Fruit fly (Drosophila melanogaster) whole organism, embryonic: ENCODE data around the gene CG11367.

Experiments
- CG12299 ChIP-seq: fragments of 200-800 bp; sonication (Bioruptor generic); optimal IDR thresholded peaks from 2 replicates; lab custom pipeline; 2018; ENCODE audit warnings: missing biosample characterization, mild to moderate bottlenecking, missing genetic modification characterization
- CG7745 ChIP-seq: fragments of 200-800 bp; sonication (Bioruptor generic); optimal IDR thresholded peaks from 2 replicates; lab custom pipeline; 2018; ENCODE audit warnings: missing biosample characterization, mild to moderate bottlenecking, missing genetic modification characterization, moderate library complexity
- CG9932 ChIP-seq: fragments of 200-800 bp; sonication (Bioruptor generic); IDR thresholded peaks from 2 replicates; pipeline ENCODE4 v1.3.6; 2022; ENCODE audit warnings: missing biosample characterization, missing genetic modification characterization
- phol ChIP-seq: fragments of 200-800 bp; sonication (Bioruptor generic); optimal IDR thresholded peaks from 3 replicates; lab custom pipeline; 2018; ENCODE audit warnings: missing biosample characterization, mild to moderate bottlenecking, missing genetic modification characterization, moderate library complexity

dm6 chr3L:22773383-22773873 lies 45.5 kb downstream of the CG11367 start:
- TF ChIP-seq CG12299 (tag; lab: Kevin White, UChicago): no peak
- TF ChIP-seq CG7745 (tag; lab: Kevin White, UChicago): no peak
- no peak for TF ChIP-seq CG9932 (GFP tag; lab: Robert Waterston, UW)
- no peak for TF ChIP-seq phol (tag; lab: Kevin White, UChicago)
